Worm (Caenorhabditis elegans) whole organism, L2 larva: Measurements from ENCODE around the gene rin-1.

Source experiments
- C34F6.9 ChIP-seq: fragments of 150-350 bp; optimal IDR thresholded peaks from 2 replicates; lab custom pipeline; 2014; ENCODE audit warnings: missing biosample characterization, missing genetic modification characterization
- F13H6.1 ChIP-seq: sonication (generic microtip); optimal IDR thresholded peaks from 2 replicates; lab custom pipeline; 2016; ENCODE audit warnings: missing genetic modification characterization, missing compliant biosample characterization
- R02D3.7 ChIP-seq: fragments of 150-350 bp; optimal IDR thresholded peaks from 2 replicates; lab custom pipeline; 2014; ENCODE audit warnings: missing biosample characterization, missing genetic modification characterization
- Y55F3AM.14 ChIP-seq: fragments of 200-800 bp; sonication (Bioruptor generic); optimal IDR thresholded peaks from 2 replicates; lab custom pipeline; 2018; ENCODE audit warnings: mild to moderate bottlenecking, missing genetic modification characterization, missing compliant biosample characterization
- ZK546.5 ChIP-seq: sonication (generic microtip); optimal IDR thresholded peaks from 2 replicates; lab custom pipeline; 2017; ENCODE audit warnings: missing biosample characterization, missing genetic modification characterization
- alr-1 ChIP-seq: fragments of 150-350 bp; optimal IDR thresholded peaks from 2 replicates; lab custom pipeline; 2014; ENCODE audit warnings: missing biosample characterization, missing genetic modification characterization
- aly-2 ChIP-seq: fragments of 150-350 bp; optimal IDR thresholded peaks from 2 replicates; lab custom pipeline; 2014; ENCODE audit warnings: missing biosample characterization, missing genetic modification characterization
- ama-1 ChIP-seq: fragments of 150-350 bp; optimal IDR thresholded peaks from 2 replicates; lab custom pipeline; 2018; ENCODE audit warnings: inconsistent platforms
- blmp-1 ChIP-seq: sonication (generic microtip); optimal IDR thresholded peaks from 2 replicates; lab custom pipeline; 2017; ENCODE audit warnings: missing genetic modification characterization, mild to moderate bottlenecking, missing compliant biosample characterization, antibody characterized with exemption, moderate library complexity; ENCODE audit not compliant: insufficient read depth
- ceh-16 ChIP-seq: fragments of 150-350 bp; optimal IDR thresholded peaks from 2 replicates; lab custom pipeline; 2014; ENCODE audit warnings: missing biosample characterization, missing genetic modification characterization
- ceh-82 ChIP-seq: fragments of 150-350 bp; optimal IDR thresholded peaks from 2 replicates; lab custom pipeline; 2014; ENCODE audit warnings: missing biosample characterization, missing genetic modification characterization
- crh-2 ChIP-seq: sonication (generic microtip); optimal IDR thresholded peaks from 2 replicates; lab custom pipeline; 2017; ENCODE audit warnings: missing biosample characterization, missing genetic modification characterization
- dmd-4 ChIP-seq: sonication (generic microtip); optimal IDR thresholded peaks from 2 replicates; lab custom pipeline; 2017; ENCODE audit warnings: missing biosample characterization, missing genetic modification characterization
- egl-27 ChIP-seq: sonication (generic microtip); optimal IDR thresholded peaks from 3 replicates; lab custom pipeline; 2017; ENCODE audit warnings: missing biosample characterization, missing genetic modification reagents, missing genetic modification characterization
- elt-1 ChIP-seq: fragments of 150-350 bp; optimal IDR thresholded peaks from 2 replicates; lab custom pipeline; 2014; ENCODE audit warnings: missing biosample characterization, missing genetic modification characterization
- elt-3 ChIP-seq: sonication (generic microtip); optimal IDR thresholded peaks from 2 replicates; lab custom pipeline; 2017; ENCODE audit warnings: missing biosample characterization, missing genetic modification characterization
- fos-1 ChIP-seq: fragments of 150-350 bp; optimal IDR thresholded peaks from 2 replicates; lab custom pipeline; 2014; ENCODE audit warnings: missing biosample characterization, missing genetic modification characterization
- gmeb-1 ChIP-seq: fragments of 150-350 bp; optimal IDR thresholded peaks from 2 replicates; lab custom pipeline; 2014; ENCODE audit warnings: missing biosample characterization, missing genetic modification characterization
- lin-11 ChIP-seq: fragments of 150-350 bp; sonication (generic microtip); optimal IDR thresholded peaks from 2 replicates; lab custom pipeline; 2014; ENCODE audit warnings: missing biosample characterization, missing genetic modification characterization, inconsistent platforms, mixed read lengths
- lin-13 ChIP-seq: fragments of 150-350 bp; optimal IDR thresholded peaks from 2 replicates; lab custom pipeline; 2014; ENCODE audit warnings: missing biosample characterization, missing genetic modification reagents, missing genetic modification characterization
- lin-39 ChIP-seq: fragments of 150-350 bp; optimal IDR thresholded peaks from 2 replicates; lab custom pipeline; 2014; ENCODE audit warnings: missing biosample characterization, missing genetic modification reagents, missing genetic modification characterization
- lsy-2 ChIP-seq, 2 experiments: fragments of 150-350 bp in 1 of 2; sonication (generic microtip) in 1 of 2; optimal IDR thresholded peaks; 2 replicates each; lab custom pipeline; 2014 to 2017; ENCODE audit warnings: missing biosample characterization in 2 of 2, missing genetic modification characterization in 2 of 2
- mab-5 ChIP-seq: fragments of 150-350 bp; optimal IDR thresholded peaks from 2 replicates; lab custom pipeline; 2014; ENCODE audit warnings: missing biosample characterization, missing genetic modification characterization
- mbf-1 ChIP-seq: sonication (generic microtip); optimal IDR thresholded peaks from 2 replicates; lab custom pipeline; 2017; ENCODE audit warnings: missing biosample characterization, missing genetic modification characterization
- mdl-1 ChIP-seq, 2 experiments: fragments of 150-350 bp in 1 of 2; sonication (generic microtip) in 1 of 2; optimal IDR thresholded peaks; 2 replicates each; lab custom pipeline; 2017; ENCODE audit warnings: missing biosample characterization in 2 of 2, missing genetic modification characterization in 2 of 2
- nhr-10 ChIP-seq: sonication (generic microtip); optimal IDR thresholded peaks from 2 replicates; lab custom pipeline; 2017; ENCODE audit warnings: missing biosample characterization, missing genetic modification characterization
- nhr-11 ChIP-seq: fragments of 150-350 bp; optimal IDR thresholded peaks from 2 replicates; lab custom pipeline; 2014; ENCODE audit warnings: missing biosample characterization, missing genetic modification characterization
- nhr-12 ChIP-seq: fragments of 150-350 bp; optimal IDR thresholded peaks from 2 replicates; lab custom pipeline; 2014; ENCODE audit warnings: missing biosample characterization, missing genetic modification characterization
- nhr-129 ChIP-seq: fragments of 150-350 bp; optimal IDR thresholded peaks from 2 replicates; lab custom pipeline; 2014; ENCODE audit warnings: missing biosample characterization, missing genetic modification characterization
- nhr-21 ChIP-seq: fragments of 150-350 bp; optimal IDR thresholded peaks from 2 replicates; lab custom pipeline; 2014; ENCODE audit warnings: missing biosample characterization, missing genetic modification characterization
- nhr-23 ChIP-seq: fragments of 150-350 bp; optimal IDR thresholded peaks from 2 replicates; lab custom pipeline; 2014; ENCODE audit warnings: missing biosample characterization, missing genetic modification reagents, missing genetic modification characterization
- nhr-237 ChIP-seq: fragments of 150-350 bp; optimal IDR thresholded peaks from 2 replicates; lab custom pipeline; 2014; ENCODE audit warnings: missing biosample characterization, missing genetic modification characterization
- nhr-25 ChIP-seq: fragments of 150-350 bp; sonication (generic microtip); optimal IDR thresholded peaks from 3 replicates; lab custom pipeline; 2014; ENCODE audit warnings: missing biosample characterization, missing genetic modification characterization
- nhr-6 ChIP-seq: fragments of 150-350 bp; optimal IDR thresholded peaks from 2 replicates; lab custom pipeline; 2014; ENCODE audit warnings: missing biosample characterization, missing genetic modification characterization
- nhr-77 ChIP-seq: fragments of 150-350 bp; optimal IDR thresholded peaks from 2 replicates; lab custom pipeline; 2014; ENCODE audit warnings: missing biosample characterization, missing genetic modification characterization
- peb-1 ChIP-seq: fragments of 150-350 bp; optimal IDR thresholded peaks from 2 replicates; lab custom pipeline; 2014; ENCODE audit warnings: missing biosample characterization, missing genetic modification characterization
- sem-4 ChIP-seq: fragments of 150-350 bp; optimal IDR thresholded peaks from 2 replicates; lab custom pipeline; 2014; ENCODE audit warnings: missing biosample characterization, missing genetic modification reagents, missing genetic modification characterization
- skn-1 ChIP-seq: sonication (generic microtip); optimal IDR thresholded peaks from 2 replicates; lab custom pipeline; 2017; ENCODE audit warnings: missing biosample characterization, missing genetic modification characterization
- sma-3 ChIP-seq: sonication (generic microtip); optimal IDR thresholded peaks from 2 replicates; lab custom pipeline; 2016; ENCODE audit warnings: missing genetic modification reagents, missing genetic modification characterization, missing compliant biosample characterization
- sma-9 ChIP-seq, 2 experiments: fragments of 150-350 bp in 1 of 2; sonication (generic microtip) in 1 of 2; optimal IDR thresholded peaks; 2 replicates each; lab custom pipeline; 2014 to 2016; ENCODE audit warnings: missing genetic modification characterization in 2 of 2, mild to moderate bottlenecking in 1 of 2, missing biosample characterization in 1 of 2, missing compliant biosample characterization in 1 of 2, missing genetic modification reagents in 1 of 2, moderate library complexity in 1 of 2
- snpc-4 ChIP-seq: fragments of 150-350 bp; optimal IDR thresholded peaks from 2 replicates; lab custom pipeline; 2014; ENCODE audit warnings: missing biosample characterization, missing genetic modification characterization
- unc-39 ChIP-seq: fragments of 150-350 bp; optimal IDR thresholded peaks from 2 replicates; lab custom pipeline; 2014; ENCODE audit warnings: missing biosample characterization, missing genetic modification characterization
- unc-55 ChIP-seq: fragments of 150-350 bp; sonication (generic microtip); optimal IDR thresholded peaks from 3 replicates; lab custom pipeline; 2014; ENCODE audit warnings: missing biosample characterization, missing genetic modification reagents, missing genetic modification characterization
- unc-62 ChIP-seq: fragments of 150-350 bp; optimal IDR thresholded peaks from 2 replicates; lab custom pipeline; 2014; ENCODE audit warnings: missing biosample characterization, missing genetic modification reagents, missing genetic modification characterization
- zag-1 ChIP-seq: fragments of 150-350 bp; optimal IDR thresholded peaks from 2 replicates; lab custom pipeline; 2014; ENCODE audit warnings: missing biosample characterization, missing genetic modification characterization
- ztf-1 ChIP-seq: fragments of 200-800 bp; sonication (Bioruptor generic); conservative IDR thresholded peaks from 2 replicates; pipeline ENCODE4 v1.3.6; 2022; ENCODE audit warnings: missing genetic modification characterization, missing compliant biosample characterization
- ztf-11 ChIP-seq: sonication (generic microtip); optimal IDR thresholded peaks from 2 replicates; lab custom pipeline; 2017; ENCODE audit warnings: missing biosample characterization, missing genetic modification characterization
- ztf-4 ChIP-seq: fragments of 150-350 bp; optimal IDR thresholded peaks from 2 replicates; lab custom pipeline; 2014; ENCODE audit warnings: missing biosample characterization, missing genetic modification characterization

The rin-1 gene

ce11 chrV:14848510-14849206 lies 33.3 kb upstream of the rin-1 start:
- no peak for TF ChIP-seq ceh-82 (tag; lab: Kevin White, UChicago)
- peak; percentile 79 for TF ChIP-seq nhr-25 (tag; lab: Kevin White, UChicago)
- no peak for TF ChIP-seq dmd-4 (tag; lab: Kevin White, UChicago)
- no peak for TF ChIP-seq ZK546.5
- TF ChIP-seq nhr-237 (tag; lab: Kevin White, UChicago), result no peak
- TF ChIP-seq F13H6.1 (tag; lab: Kevin White, UChicago), result peak; percentile 84
- TF ChIP-seq nhr-6 (tag; lab: Kevin White, UChicago), result peak; percentile 76
- no peak for TF ChIP-seq alr-1 (tag; lab: Kevin White, UChicago)
- TF ChIP-seq mdl-1 (tag; optimal IDR thresholded peaks at IDR 0.05; lab: Kevin White, UChicago), result peak; percentile 83 to 84
- TF ChIP-seq ztf-4, result peak; percentile 16
- TF ChIP-seq nhr-12 (tag; lab: Kevin White, UChicago), result no peak
- peak; percentile 23 for TF ChIP-seq lin-13 (GFP tag; lab: Kevin White, UChicago)
- no peak for TF ChIP-seq unc-55 (GFP tag; lab: Kevin White, UChicago)
- TF ChIP-seq peb-1 (tag; lab: Kevin White, UChicago), result no peak
- TF ChIP-seq nhr-23 (tag; lab: Kevin White, UChicago), result no peak
- peak; percentile 29 for TF ChIP-seq unc-62 (GFP tag; lab: Kevin White, UChicago)
- TF ChIP-seq unc-39 (tag; lab: Kevin White, UChicago), result no peak
- TF ChIP-seq crh-2 (tag; lab: Kevin White, UChicago), result peak; percentile 98
- TF ChIP-seq nhr-77 (tag; lab: Kevin White, UChicago), result no peak
- TF ChIP-seq lin-11 (tag; lab: Kevin White, UChicago), result no peak
- TF ChIP-seq fos-1, result peak; percentile 23
- no peak for TF ChIP-seq egl-27 (tag; lab: Kevin White, UChicago)
- no peak for TF ChIP-seq ceh-16 (tag; lab: Kevin White, UChicago)
- no peak for TF ChIP-seq ztf-11 (tag; lab: Kevin White, UChicago)
- TF ChIP-seq ama-1 (lab: Kevin White, UChicago), result peak; percentile 80
- no peak for TF ChIP-seq zag-1 (tag; lab: Kevin White, UChicago)
- no peak for TF ChIP-seq R02D3.7 (tag; lab: Kevin White, UChicago)
- TF ChIP-seq elt-1 (tag; lab: Kevin White, UChicago), result no peak
- peak; percentile 40 for TF ChIP-seq nhr-21
- TF ChIP-seq elt-3, result no peak
- peak; percentile 84 for TF ChIP-seq sma-9 (GFP tag; optimal IDR thresholded peaks at IDR 0.05; lab: Kevin White, UChicago)
- TF ChIP-seq sma-9 (tag; optimal IDR thresholded peaks at IDR 0.05; lab: Kevin White, UChicago), result no peak
- no peak for TF ChIP-seq nhr-11 (tag; lab: Kevin White, UChicago)
- peak; percentile 20 for TF ChIP-seq sem-4 (tag; lab: Kevin White, UChicago)
- peak; percentile 63 for TF ChIP-seq C34F6.9 (tag; lab: Kevin White, UChicago)
- peak; percentile 56 for TF ChIP-seq sma-3 (GFP tag; lab: Kevin White, UChicago)
- TF ChIP-seq mbf-1, result no peak
- peak; percentile 47 for TF ChIP-seq mab-5 (tag; lab: Kevin White, UChicago)
- no peak for TF ChIP-seq skn-1 (tag; lab: Kevin White, UChicago)
- TF ChIP-seq nhr-129, result peak; percentile 90
- TF ChIP-seq Y55F3AM.14 (GFP tag; lab: Kevin White, UChicago), result no peak
- peak in 1 of 2 experiments; percentile 72 for TF ChIP-seq lsy-2 (tag; optimal IDR thresholded peaks at IDR 0.05; lab: Kevin White, UChicago)
- peak; percentile 23 for TF ChIP-seq snpc-4 (tag; lab: Kevin White, UChicago)
- no peak for TF ChIP-seq ztf-1
- TF ChIP-seq gmeb-1 (tag; lab: Kevin White, UChicago), result peak; percentile 55
- no peak for TF ChIP-seq nhr-10
- peak; percentile 46 for TF ChIP-seq blmp-1 (tag; lab: Kevin White, UChicago)
- no peak for TF ChIP-seq aly-2
- no peak for TF ChIP-seq lin-39
